Fruit fly (Drosophila melanogaster) whole organism, embryonic: ENCODE results near the gene AlaRS-m.
A peak's percentile ranks its signal among the peaks of the same experiment; 100 is the strongest.

Experiments used
- CG10654 ChIP-seq: fragments of 200-800 bp; sonication (Bioruptor generic); optimal IDR thresholded peaks from 2 replicates; lab custom pipeline; 2016; ENCODE audit warnings: missing biosample characterization, missing genetic modification characterization
- CG14050 ChIP-seq: fragments of 200-800 bp; sonication (Bioruptor generic); IDR thresholded peaks from 3 replicates; pipeline ENCODE4 v1.3.6; 2022; ENCODE audit warnings: missing biosample characterization, missing genetic modification characterization
- CG1602 ChIP-seq: fragments of 200-800 bp; sonication (Bioruptor generic); optimal IDR thresholded peaks from 3 replicates; lab custom pipeline; 2016; ENCODE audit warnings: missing biosample characterization, missing genetic modification characterization
- CG1647 ChIP-seq: fragments of 200-800 bp; sonication (Bioruptor generic); optimal IDR thresholded peaks from 3 replicates; lab custom pipeline; 2016; ENCODE audit warnings: missing biosample characterization, missing genetic modification characterization
- CG17361 ChIP-seq: fragments of 200-800 bp; sonication (Bioruptor generic); IDR thresholded peaks from 3 replicates; pipeline ENCODE4 v1.3.6; 2022; ENCODE audit warnings: missing biosample characterization, missing genetic modification characterization
- CG2712 ChIP-seq: fragments of 200-800 bp; optimal IDR thresholded peaks from 3 replicates; lab custom pipeline; 2019; ENCODE audit warnings: missing biosample characterization, mild to moderate bottlenecking, missing genetic modification characterization, moderate library complexity
- CG31365 ChIP-seq: fragments of 200-800 bp; sonication (Bioruptor generic); optimal IDR thresholded peaks from 2 replicates; lab custom pipeline; 2018; ENCODE audit warnings: missing biosample characterization, mild to moderate bottlenecking, missing genetic modification characterization
- CG31388 ChIP-seq: fragments of 200-800 bp; sonication (Bioruptor generic); optimal IDR thresholded peaks from 2 replicates; lab custom pipeline; 2016; ENCODE audit warnings: missing biosample characterization, missing genetic modification characterization
- CG32772 ChIP-seq: fragments of 200-800 bp; sonication (Bioruptor generic); IDR thresholded peaks from 2 replicates; pipeline ENCODE4 v1.3.6; 2022; ENCODE audit warnings: missing biosample characterization, missing genetic modification characterization
- CG3281 ChIP-seq: fragments of 200-800 bp; sonication (Bioruptor generic); optimal IDR thresholded peaks from 3 replicates; lab custom pipeline; 2017; ENCODE audit warnings: missing biosample characterization, mild to moderate bottlenecking, missing genetic modification characterization
- CG33557 ChIP-seq: fragments of 200-800 bp; sonication (Bioruptor generic); optimal IDR thresholded peaks from 2 replicates; lab custom pipeline; 2019; ENCODE audit warnings: missing biosample characterization, mild to moderate bottlenecking, missing genetic modification characterization, moderate library complexity
- CG4820 ChIP-seq: fragments of 200-800 bp; sonication (Bioruptor generic); optimal IDR thresholded peaks from 3 replicates; lab custom pipeline; 2016; ENCODE audit warnings: missing biosample characterization, missing genetic modification characterization
- CG7372 ChIP-seq: fragments of 200-800 bp; sonication (Bioruptor generic); IDR thresholded peaks from 2 replicates; pipeline ENCODE4 v1.3.6; 2022; ENCODE audit warnings: missing biosample characterization, missing genetic modification characterization
- CG7963 ChIP-seq: fragments of 200-800 bp; sonication (Bioruptor generic); IDR thresholded peaks from 3 replicates; pipeline ENCODE4 v1.3.6; 2022; ENCODE audit warnings: missing biosample characterization, missing genetic modification characterization; ENCODE audit not compliant: partially characterized antibody
- CG8290 ChIP-seq, 3 experiments: fragments of 200-800 bp; sonication (Bioruptor generic); optimal IDR thresholded peaks; 2 replicates each; lab custom pipeline; 2016 to 2019; ENCODE audit warnings: missing biosample characterization in 3 of 3, missing genetic modification characterization in 3 of 3, mild to moderate bottlenecking in 2 of 3, moderate library complexity in 1 of 3
- CG8765 ChIP-seq: fragments of 200-800 bp; sonication (Bioruptor generic); IDR thresholded peaks from 2 replicates; pipeline ENCODE4 v1.3.6; 2022; ENCODE audit warnings: missing biosample characterization, missing genetic modification characterization
- CG9437 ChIP-seq: fragments of 200-800 bp; sonication (Bioruptor generic); optimal IDR thresholded peaks from 2 replicates; lab custom pipeline; 2018; ENCODE audit warnings: missing biosample characterization, mild to moderate bottlenecking, missing genetic modification characterization
- CG9727 ChIP-seq: fragments of 200-800 bp; sonication (Bioruptor generic); optimal IDR thresholded peaks from 3 replicates; lab custom pipeline; 2017; ENCODE audit warnings: missing biosample characterization, mild to moderate bottlenecking, missing genetic modification characterization
- CG9932 ChIP-seq: fragments of 200-800 bp; sonication (Bioruptor generic); IDR thresholded peaks from 2 replicates; pipeline ENCODE4 v1.3.6; 2022; ENCODE audit warnings: missing biosample characterization, missing genetic modification characterization
- Deaf1 ChIP-seq: fragments of 200-800 bp; optimal IDR thresholded peaks from 3 replicates; lab custom pipeline; 2019; ENCODE audit warnings: missing biosample characterization, mild to moderate bottlenecking, missing genetic modification characterization, moderate library complexity
- Dref ChIP-seq: fragments of 200-800 bp; sonication (Bioruptor generic); IDR thresholded peaks from 2 replicates; pipeline ENCODE4 v1.3.6; 2022; ENCODE audit warnings: missing biosample characterization, missing genetic modification characterization
- Ets97D ChIP-seq: fragments of 200-800 bp; sonication (Bioruptor generic); optimal IDR thresholded peaks from 3 replicates; lab custom pipeline; 2016; ENCODE audit warnings: missing biosample characterization, missing genetic modification characterization
- Gug ChIP-seq: fragments of 200-800 bp; sonication (Bioruptor generic); IDR thresholded peaks from 4 replicates; pipeline ENCODE4 v1.3.6; 2022; ENCODE audit warnings: missing biosample characterization, missing genetic modification characterization
- HmgZ ChIP-seq: fragments of 200-800 bp; sonication (Bioruptor generic); optimal IDR thresholded peaks from 2 replicates; lab custom pipeline; 2018; ENCODE audit warnings: missing biosample characterization, mild to moderate bottlenecking, missing genetic modification characterization
- Lpt ChIP-seq: fragments of >200 bp; optimal IDR thresholded peaks from 2 replicates; lab custom pipeline; 2018; ENCODE audit warnings: missing biosample characterization, missing genetic modification characterization
- NC2β ChIP-seq: fragments of 200-800 bp; sonication (Bioruptor generic); optimal IDR thresholded peaks from 2 replicates; lab custom pipeline; 2016; ENCODE audit warnings: missing biosample characterization, missing genetic modification characterization
- Nf-YB ChIP-seq: fragments of 200-800 bp; sonication (Bioruptor generic); optimal IDR thresholded peaks from 3 replicates; lab custom pipeline; 2019; ENCODE audit warnings: missing biosample characterization, mild to moderate bottlenecking, missing genetic modification characterization, moderate library complexity
- Opbp ChIP-seq: fragments of 200-800 bp; sonication (Bioruptor generic); IDR thresholded peaks from 3 replicates; pipeline ENCODE4 v1.3.6; 2022; ENCODE audit warnings: missing biosample characterization, missing genetic modification characterization; ENCODE audit not compliant: partially characterized antibody
- Spps ChIP-seq: fragments of 200-800 bp; sonication (Bioruptor generic); optimal IDR thresholded peaks from 2 replicates; lab custom pipeline; 2018; ENCODE audit warnings: missing biosample characterization, mild to moderate bottlenecking, missing genetic modification characterization
- Taf1 ChIP-seq: fragments of 200-800 bp; sonication (Bioruptor generic); IDR thresholded peaks from 2 replicates; pipeline ENCODE4 v1.3.6; 2022; ENCODE audit warnings: missing biosample characterization, missing genetic modification characterization
- Xrp1 ChIP-seq: fragments of 200-800 bp; sonication (Bioruptor generic); IDR thresholded peaks from 2 replicates; pipeline ENCODE4 v1.3.6; 2022; ENCODE audit warnings: missing biosample characterization, missing genetic modification characterization
- al ChIP-seq: fragments of 200-800 bp; sonication (Bioruptor generic); IDR thresholded peaks from 2 replicates; pipeline ENCODE4 v1.3.6; 2022; ENCODE audit warnings: missing biosample characterization, missing genetic modification characterization
- ap ChIP-seq: fragments of 200-800 bp; sonication (Bioruptor generic); IDR thresholded peaks from 2 replicates; pipeline ENCODE4 v1.3.6; 2022; ENCODE audit warnings: missing biosample characterization, missing genetic modification characterization
- btn ChIP-seq: fragments of 200-800 bp; sonication (Bioruptor generic); optimal IDR thresholded peaks from 2 replicates; lab custom pipeline; 2016; ENCODE audit warnings: missing biosample characterization, missing genetic modification characterization
- dati ChIP-seq: fragments of 200-800 bp; sonication (Bioruptor generic); IDR thresholded peaks from 2 replicates; pipeline ENCODE4 v1.3.6; 2022; ENCODE audit warnings: missing biosample characterization, missing genetic modification characterization
- dimm ChIP-seq: fragments of 200-800 bp; sonication (Bioruptor generic); IDR thresholded peaks from 2 replicates; pipeline ENCODE4 v1.3.6; 2022; ENCODE audit warnings: missing biosample characterization, missing genetic modification characterization
- dm ChIP-seq: fragments of 200-800 bp; sonication (Bioruptor generic); optimal IDR thresholded peaks from 3 replicates; lab custom pipeline; 2016; ENCODE audit warnings: missing biosample characterization, missing genetic modification characterization
- dpn ChIP-seq, 2 experiments: fragments of 200-800 bp; sonication (Bioruptor generic); optimal IDR thresholded peaks; 3 replicates each; lab custom pipeline; 2016; ENCODE audit warnings: missing biosample characterization in 2 of 2, missing genetic modification characterization in 2 of 2
- fru ChIP-seq: fragments of >200 bp; optimal IDR thresholded peaks from 2 replicates; lab custom pipeline; 2017
- gcm2 ChIP-seq: fragments of 200-800 bp; sonication (Bioruptor generic); optimal IDR thresholded peaks from 2 replicates; lab custom pipeline; 2016; ENCODE audit warnings: missing biosample characterization, missing genetic modification characterization
- ham ChIP-seq: fragments of 200-800 bp; sonication (Bioruptor generic); IDR thresholded peaks from 2 replicates; pipeline ENCODE4 v1.3.6; 2022; ENCODE audit warnings: missing biosample characterization, missing genetic modification characterization
- her ChIP-seq: fragments of 200-800 bp; sonication (Bioruptor generic); optimal IDR thresholded peaks from 2 replicates; lab custom pipeline; 2016; ENCODE audit warnings: missing biosample characterization, missing genetic modification characterization
- lab ChIP-seq: fragments of 200-800 bp; sonication (Bioruptor generic); optimal IDR thresholded peaks from 3 replicates; lab custom pipeline; 2017; ENCODE audit warnings: missing biosample characterization, missing genetic modification characterization, mild to moderate bottlenecking, moderate library complexity, missing genetic modification reagents
- sc ChIP-seq, 3 experiments: fragments of >200 bp in 2 of 3; fragments of 200-800 bp in 1 of 3; sonication (Bioruptor generic) in 1 of 3; optimal IDR thresholded peaks; 2 replicates in 2 of 3; 3 replicates in 1 of 3; lab custom pipeline; 2017; ENCODE audit warnings: mild to moderate bottlenecking in 1 of 3, missing biosample characterization in 1 of 3, missing genetic modification characterization in 1 of 3, missing genetic modification reagents in 1 of 3
- sisA ChIP-seq: fragments of 200-800 bp; sonication (Bioruptor generic); IDR thresholded peaks from 2 replicates; pipeline ENCODE4 v1.3.6; 2022; ENCODE audit warnings: missing biosample characterization, missing genetic modification characterization
- slp2 ChIP-seq: fragments of 200-800 bp; sonication (Bioruptor generic); optimal IDR thresholded peaks from 2 replicates; lab custom pipeline; 2016; ENCODE audit warnings: missing biosample characterization, missing genetic modification characterization
- tll ChIP-seq, 2 experiments: fragments of 200-800 bp in 1 of 2; fragments of >200 bp in 1 of 2; sonication (Bioruptor generic) in 1 of 2; optimal IDR thresholded peaks; 2 replicates each; lab custom pipeline; 2017 to 2019; ENCODE audit warnings: missing biosample characterization in 2 of 2, missing genetic modification characterization in 2 of 2, mild to moderate bottlenecking in 1 of 2, moderate library complexity in 1 of 2
- tup ChIP-seq: fragments of 200-800 bp; sonication (Bioruptor generic); optimal IDR thresholded peaks from 2 replicates; lab custom pipeline; 2016; ENCODE audit warnings: missing biosample characterization, mild to moderate bottlenecking, missing genetic modification characterization, moderate library complexity
- vvl ChIP-seq: fragments of 200-800 bp; sonication (Bioruptor generic); IDR thresholded peaks from 2 replicates; pipeline ENCODE4 v1.3.6; 2022; ENCODE audit warnings: missing biosample characterization, missing genetic modification characterization
- wor ChIP-seq: fragments of 200-800 bp; sonication (Bioruptor generic); IDR thresholded peaks from 2 replicates; pipeline ENCODE4 v1.3.6; 2022; ENCODE audit warnings: missing biosample characterization, missing genetic modification characterization
- zf30C ChIP-seq: fragments of 200-800 bp; sonication (Bioruptor generic); optimal IDR thresholded peaks from 3 replicates; lab custom pipeline; 2018; ENCODE audit warnings: missing biosample characterization, mild to moderate bottlenecking, missing genetic modification characterization

Gene AlaRS-m

dm6 chr3L:5187572-5187934, 41.7 kb downstream of the AlaRS-m start (continued):
- TF ChIP-seq CG32772 (GFP tag; lab: Robert Waterston, UW) (peak; percentile 51; the same call in 1 of the 2 replicates), ham (GFP tag; lab: Robert Waterston, UW) (no peak), CG33557 (GFP tag; lab: Kevin White, UChicago) (peak; percentile 40), Taf1 (0 out of 2 replicates have a peak, but pooled peaks have one; percentile 33), dpn (GFP tag; optimal IDR thresholded peaks at IDR 0.05; lab: Kevin White, UChicago) (peak; percentile 9 to 56), wor (peak; percentile 35; the same call in 1 of the 2 replicates), CG9932 (GFP tag; lab: Robert Waterston, UW) (peak; percentile 24; the same call in 1 of the 2 replicates), CG31388 (no peak), CG7963 (no peak), CG2712 (tag; lab: Kevin White, UChicago) (peak; percentile 83), CG9727 (GFP tag; lab: Kevin White, UChicago) (peak; percentile 28), CG1602 (GFP tag; lab: Kevin White, UChicago) (peak; percentile 48), fru (lab: Kevin White, UChicago) (no peak), HmgZ (no peak), CG31365 (no peak), CG17361 (GFP tag; lab: Robert Waterston, UW) (peak; percentile 38; the same call in 2 of the 3 replicates), tup (GFP tag; lab: Kevin White, UChicago) (no peak), CG14050 (no peak), tll (GFP tag; optimal IDR thresholded peaks at IDR 0.05; lab: Kevin White, UChicago) (no peak), lab (GFP tag; lab: Kevin White, UChicago) (peak; percentile 38), vvl (GFP tag; lab: Robert Waterston, UW) (peak; percentile 79), CG3281 (GFP tag; lab: Kevin White, UChicago) (no peak), Gug (GFP tag; lab: Robert Waterston, UW) (0 out of 4 replicates have a peak, but pooled peaks have one; percentile 5), Nf-YB (GFP tag; lab: Kevin White, UChicago) (peak; percentile 3), Ets97D (GFP tag; lab: Kevin White, UChicago) (no peak), her (GFP tag; lab: Kevin White, UChicago) (no peak), CG4820 (peak; percentile 57), CG1647 (no peak), sisA (GFP tag; lab: Robert Waterston, UW) (peak; percentile 61), sc (optimal IDR thresholded peaks at IDR 0.05; lab: Kevin White, UChicago) (no peak), sc (GFP tag; optimal IDR thresholded peaks at IDR 0.05; lab: Kevin White, UChicago) (peak; percentile 38), dimm (GFP tag; lab: Robert Waterston, UW) (no peak), ap (GFP tag; lab: Robert Waterston, UW) (peak; percentile 46; the same call in 1 of the 2 replicates), CG7372 (0 out of 2 replicates have a peak, but pooled peaks have one; percentile 8), CG9437 (GFP tag; lab: Kevin White, UChicago) (no peak), Deaf1 (no peak), Opbp (GFP tag; lab: Robert Waterston, UW) (no peak), CG8765 (GFP tag; lab: Robert Waterston, UW) (no peak), Xrp1 (peak; percentile 85), slp2 (GFP tag; lab: Kevin White, UChicago) (peak; percentile 52), zf30C (GFP tag; lab: Kevin White, UChicago) (peak; percentile 66), dm (GFP tag; lab: Kevin White, UChicago) (no peak), NC2β (GFP tag; lab: Kevin White, UChicago) (peak; percentile 62), Lpt (GFP tag; lab: Kevin White, UChicago) (no peak), btn (GFP tag; lab: Kevin White, UChicago) (no peak), CG8290 (GFP tag; optimal IDR thresholded peaks at IDR 0.05; lab: Kevin White, UChicago) (no peak), CG8290 (tag; optimal IDR thresholded peaks at IDR 0.05; lab: Kevin White, UChicago) (peak in 1 of 2 experiments; percentile 65), Dref (GFP tag; lab: Robert Waterston, UW) (no peak), al (GFP tag; lab: Robert Waterston, UW) (no peak), Spps (peak; percentile 75), gcm2 (GFP tag; lab: Kevin White, UChicago) (no peak), dati (GFP tag; lab: Robert Waterston, UW) (peak; percentile 66), CG10654 (GFP tag; lab: Kevin White, UChicago) (peak; percentile 53)
